Fruit fly (Drosophila melanogaster): ENCODE data around the gene CG44303.

- TF ChIP-seq Hr38 (GFP tag; optimal IDR thresholded peaks at IDR 0.05) = no peak
- TF ChIP-seq CG8632 (GFP tag; optimal IDR thresholded peaks at IDR 0.05) = no peak
- TF ChIP-seq CG31627 (GFP tag; optimal IDR thresholded peaks at IDR 0.05) = no peak
- no peak for TF ChIP-seq dac (GFP tag; optimal IDR thresholded peaks at IDR 0.05)
- no peak for TF ChIP-seq Eip93F (GFP tag; optimal IDR thresholded peaks at IDR 0.05)
- peak; percentile 10 for TF ChIP-seq CG32006 (GFP tag; optimal IDR thresholded peaks at IDR 0.05)
- no peak for TF ChIP-seq CG34406 (GFP tag; optimal IDR thresholded peaks at IDR 0.05)
- no peak for TF ChIP-seq OdsH (GFP tag; optimal IDR thresholded peaks at IDR 0.05)
- peak; percentile 46 for TF ChIP-seq CG10669 (GFP tag; optimal IDR thresholded peaks at IDR 0.05)
- peak; percentile 65 for TF ChIP-seq spab (GFP tag; optimal IDR thresholded peaks at IDR 0.05)
- TF ChIP-seq CG11762 (GFP tag; optimal IDR thresholded peaks at IDR 0.05; ENCODE audit: insufficient read depth) = no peak
- no peak for TF ChIP-seq vri (GFP tag; optimal IDR thresholded peaks at IDR 0.05)
- TF ChIP-seq fd59A (GFP tag; optimal IDR thresholded peaks at IDR 0.05) = peak; percentile 18
- TF ChIP-seq Ets96B (tag; optimal IDR thresholded peaks at IDR 0.05) = peak; percentile 50
Observed at dm6 chrX:6708138-6708537, 20.9 kb upstream of the CG44303 start.

All from whole organism, prepupa.